Fruit fly (Drosophila melanogaster) whole organism, embryonic: ENCODE results near the gene eIF1.

Experiments used
- CG11456 ChIP-seq: fragments of 200-800 bp; sonication (Bioruptor generic); IDR thresholded peaks from 3 replicates; pipeline ENCODE4 v1.3.6; 2022; ENCODE audit warnings: missing biosample characterization, missing genetic modification characterization
- CG12236 ChIP-seq: fragments of 200-800 bp; sonication (Bioruptor generic); optimal IDR thresholded peaks from 2 replicates; lab custom pipeline; 2016; ENCODE audit warnings: missing biosample characterization, missing genetic modification characterization
- CG13894 ChIP-seq: fragments of 200-800 bp; sonication (Bioruptor generic); optimal IDR thresholded peaks from 3 replicates; lab custom pipeline; 2018; ENCODE audit warnings: missing biosample characterization, mild to moderate bottlenecking, missing genetic modification characterization, moderate library complexity
- CG14710 ChIP-seq: fragments of 200-800 bp; sonication (Bioruptor generic); optimal IDR thresholded peaks from 3 replicates; lab custom pipeline; 2019; ENCODE audit warnings: missing biosample characterization, mild to moderate bottlenecking, missing genetic modification characterization, moderate library complexity
- CG17361 ChIP-seq: fragments of 200-800 bp; sonication (Bioruptor generic); IDR thresholded peaks from 3 replicates; pipeline ENCODE4 v1.3.6; 2022; ENCODE audit warnings: missing biosample characterization, missing genetic modification characterization
- CG17802 ChIP-seq: fragments of 200-800 bp; sonication (Bioruptor generic); optimal IDR thresholded peaks from 2 replicates; lab custom pipeline; 2018; ENCODE audit warnings: missing biosample characterization, mild to moderate bottlenecking, missing genetic modification characterization, moderate library complexity
- CG2678 ChIP-seq: fragments of 200-800 bp; sonication (Bioruptor generic); optimal IDR thresholded peaks from 3 replicates; lab custom pipeline; 2019; ENCODE audit warnings: missing biosample characterization, mild to moderate bottlenecking, missing genetic modification characterization, moderate library complexity
- CG30403 ChIP-seq: fragments of 200-800 bp; sonication (Bioruptor generic); optimal IDR thresholded peaks from 3 replicates; lab custom pipeline; 2016; ENCODE audit warnings: missing biosample characterization, missing genetic modification characterization
- CG31365 ChIP-seq: fragments of 200-800 bp; sonication (Bioruptor generic); optimal IDR thresholded peaks from 2 replicates; lab custom pipeline; 2018; ENCODE audit warnings: missing biosample characterization, mild to moderate bottlenecking, missing genetic modification characterization
- CG3163 ChIP-seq: fragments of 200-800 bp; sonication (Bioruptor generic); optimal IDR thresholded peaks from 3 replicates; lab custom pipeline; 2016; ENCODE audit warnings: missing biosample characterization, missing genetic modification characterization
- CG34224 ChIP-seq: fragments of 200-800 bp; sonication (Bioruptor generic); IDR thresholded peaks from 3 replicates; pipeline ENCODE4 v1.3.6; 2022; ENCODE audit warnings: missing biosample characterization, missing genetic modification characterization; ENCODE audit not compliant: partially characterized antibody
- CG3847 ChIP-seq: fragments of 200-800 bp; sonication (Bioruptor generic); IDR thresholded peaks from 2 replicates; pipeline ENCODE4 v1.3.6; 2022; ENCODE audit warnings: missing biosample characterization, missing genetic modification characterization
- CG3995 ChIP-seq: fragments of 200-800 bp; sonication (Bioruptor generic); optimal IDR thresholded peaks from 3 replicates; lab custom pipeline; 2016; ENCODE audit warnings: missing biosample characterization, missing genetic modification characterization
- CG4360 ChIP-seq: fragments of 200-800 bp; sonication (Bioruptor generic); IDR thresholded peaks from 2 replicates; pipeline ENCODE4 v1.3.6; 2022; ENCODE audit warnings: missing biosample characterization, missing genetic modification characterization
- CG7271 ChIP-seq: fragments of 200-800 bp; sonication (Bioruptor generic); optimal IDR thresholded peaks from 2 replicates; lab custom pipeline; 2018; ENCODE audit warnings: missing biosample characterization, mild to moderate bottlenecking, missing genetic modification characterization, moderate library complexity
- CG9437 ChIP-seq: fragments of 200-800 bp; sonication (Bioruptor generic); optimal IDR thresholded peaks from 2 replicates; lab custom pipeline; 2018; ENCODE audit warnings: missing biosample characterization, mild to moderate bottlenecking, missing genetic modification characterization
- CoRest ChIP-seq: fragments of 200-800 bp; sonication (Bioruptor generic); optimal IDR thresholded peaks from 3 replicates; lab custom pipeline; 2018; ENCODE audit warnings: missing biosample characterization, mild to moderate bottlenecking, missing genetic modification characterization, moderate library complexity
- Gsc ChIP-seq: fragments of 200-800 bp; sonication (Bioruptor generic); IDR thresholded peaks from 2 replicates; pipeline ENCODE4 v1.3.6; 2022; ENCODE audit warnings: missing biosample characterization, missing genetic modification characterization
- HLH54F ChIP-seq: fragments of 200-800 bp; sonication (Bioruptor generic); optimal IDR thresholded peaks from 3 replicates; lab custom pipeline; 2016; ENCODE audit warnings: missing biosample characterization, missing genetic modification characterization
- Lim3 ChIP-seq: fragments of 200-800 bp; sonication (Bioruptor generic); IDR thresholded peaks from 2 replicates; pipeline ENCODE4 v1.3.6; 2022; ENCODE audit warnings: missing biosample characterization, missing genetic modification characterization
- MTF-1 ChIP-seq: fragments of 200-800 bp; sonication (Bioruptor generic); optimal IDR thresholded peaks from 2 replicates; lab custom pipeline; 2018; ENCODE audit warnings: missing biosample characterization, mild to moderate bottlenecking, missing genetic modification characterization, borderline replicate concordance
- Max ChIP-seq: fragments of 200-800 bp; sonication (Bioruptor generic); optimal IDR thresholded peaks from 2 replicates; lab custom pipeline; 2016; ENCODE audit warnings: missing biosample characterization, mild to moderate bottlenecking, missing genetic modification characterization
- NFAT ChIP-seq: fragments of 200-800 bp; sonication (Bioruptor generic); IDR thresholded peaks from 2 replicates; pipeline ENCODE4 v1.3.6; 2022; ENCODE audit warnings: missing biosample characterization, missing genetic modification characterization
- Nf-YC ChIP-seq: fragments of 200-800 bp; optimal IDR thresholded peaks from 3 replicates; lab custom pipeline; 2019; ENCODE audit warnings: missing biosample characterization, mild to moderate bottlenecking, missing genetic modification characterization, moderate library complexity
- Ravus ChIP-seq: fragments of 200-800 bp; sonication (Bioruptor generic); IDR thresholded peaks from 2 replicates; pipeline ENCODE4 v1.3.6; 2022; ENCODE audit warnings: missing biosample characterization, missing genetic modification characterization
- bsh ChIP-seq, 2 experiments: fragments of 200-800 bp; sonication (Bioruptor generic); optimal IDR thresholded peaks; 2 replicates each; lab custom pipeline; 2017 to 2018; ENCODE audit warnings: mild to moderate bottlenecking in 2 of 2, missing biosample characterization in 2 of 2, missing genetic modification characterization in 2 of 2, moderate library complexity in 1 of 2
- caup ChIP-seq: fragments of 200-800 bp; sonication (Bioruptor generic); optimal IDR thresholded peaks from 3 replicates; lab custom pipeline; 2017; ENCODE audit warnings: missing biosample characterization, mild to moderate bottlenecking, missing genetic modification characterization, moderate library complexity; ENCODE audit not compliant: severe bottlenecking
- chinmo ChIP-seq: fragments of 200-800 bp; sonication (Bioruptor generic); IDR thresholded peaks from 4 replicates; pipeline ENCODE4 v1.3.6; 2022; ENCODE audit warnings: missing biosample characterization, missing genetic modification characterization; ENCODE audit not compliant: partially characterized antibody
- ci ChIP-seq: fragments of 200-800 bp; sonication (Bioruptor generic); IDR thresholded peaks from 3 replicates; pipeline ENCODE4 v1.3.6; 2022; ENCODE audit warnings: missing biosample characterization, missing genetic modification characterization
- disco-r ChIP-seq: fragments of 200-800 bp; sonication (Bioruptor generic); optimal IDR thresholded peaks from 2 replicates; lab custom pipeline; 2016; ENCODE audit warnings: missing biosample characterization, missing genetic modification characterization
- ewg ChIP-seq: fragments of 200-800 bp; sonication (Bioruptor generic); optimal IDR thresholded peaks from 3 replicates; lab custom pipeline; 2017; ENCODE audit warnings: mild to moderate bottlenecking, missing biosample characterization, missing genetic modification reagents, missing genetic modification characterization
- gcm2 ChIP-seq: fragments of 200-800 bp; sonication (Bioruptor generic); optimal IDR thresholded peaks from 2 replicates; lab custom pipeline; 2016; ENCODE audit warnings: missing biosample characterization, missing genetic modification characterization
- gem ChIP-seq: fragments of 200-800 bp; sonication (Bioruptor generic); optimal IDR thresholded peaks from 2 replicates; lab custom pipeline; 2019; ENCODE audit warnings: missing biosample characterization, mild to moderate bottlenecking, missing genetic modification characterization, moderate library complexity
- hth ChIP-seq: fragments of >200 bp; optimal IDR thresholded peaks from 2 replicates; lab custom pipeline; 2017; ENCODE audit warnings: inconsistent platforms
- klu ChIP-seq: fragments of 200-800 bp; sonication (Bioruptor generic); IDR thresholded peaks from 2 replicates; pipeline ENCODE4 v1.3.6; 2022; ENCODE audit warnings: missing biosample characterization, missing genetic modification characterization
- maf-S ChIP-seq: fragments of 200-800 bp; sonication (Bioruptor generic); optimal IDR thresholded peaks from 2 replicates; lab custom pipeline; 2016; ENCODE audit warnings: missing biosample characterization, missing genetic modification characterization
- oc ChIP-seq: fragments of 200-800 bp; sonication (Bioruptor generic); optimal IDR thresholded peaks from 2 replicates; lab custom pipeline; 2018; ENCODE audit warnings: missing biosample characterization, mild to moderate bottlenecking, missing genetic modification characterization, moderate library complexity
- onecut ChIP-seq: fragments of 200-800 bp; sonication (Bioruptor generic); IDR thresholded peaks from 2 replicates; pipeline ENCODE4 v1.3.6; 2022; ENCODE audit warnings: missing biosample characterization, missing genetic modification characterization
- p53 ChIP-seq: fragments of 200-800 bp; sonication (Bioruptor generic); optimal IDR thresholded peaks from 2 replicates; lab custom pipeline; 2016; ENCODE audit warnings: missing biosample characterization, missing genetic modification characterization
- phol ChIP-seq: fragments of 200-800 bp; sonication (Bioruptor generic); optimal IDR thresholded peaks from 3 replicates; lab custom pipeline; 2018; ENCODE audit warnings: missing biosample characterization, mild to moderate bottlenecking, missing genetic modification characterization, moderate library complexity
- pita ChIP-seq: fragments of 200-800 bp; sonication (Bioruptor generic); optimal IDR thresholded peaks from 2 replicates; lab custom pipeline; 2017; ENCODE audit warnings: missing biosample characterization, mild to moderate bottlenecking, missing genetic modification characterization
- pros ChIP-seq: fragments of 200-800 bp; sonication (Bioruptor generic); optimal IDR thresholded peaks from 3 replicates; lab custom pipeline; 2019; ENCODE audit warnings: missing biosample characterization, mild to moderate bottlenecking, missing genetic modification characterization, moderate library complexity
- rib ChIP-seq: fragments of 200-800 bp; sonication (Bioruptor generic); IDR thresholded peaks from 2 replicates; pipeline ENCODE4 v1.3.6; 2022; ENCODE audit warnings: missing biosample characterization, missing genetic modification characterization
- schlank ChIP-seq: fragments of 200-800 bp; sonication (Bioruptor generic); optimal IDR thresholded peaks from 2 replicates; lab custom pipeline; 2018; ENCODE audit warnings: missing biosample characterization, mild to moderate bottlenecking, missing genetic modification characterization
- sd ChIP-seq: fragments of 200-800 bp; sonication (Bioruptor generic); optimal IDR thresholded peaks from 3 replicates; lab custom pipeline; 2018; ENCODE audit warnings: missing biosample characterization, mild to moderate bottlenecking, missing genetic modification characterization, moderate library complexity
- slp2 ChIP-seq: fragments of 200-800 bp; sonication (Bioruptor generic); optimal IDR thresholded peaks from 2 replicates; lab custom pipeline; 2016; ENCODE audit warnings: missing biosample characterization, missing genetic modification characterization
- sr ChIP-seq: fragments of 200-800 bp; sonication (Bioruptor generic); IDR thresholded peaks from 3 replicates; pipeline ENCODE4 v1.3.6; 2022; ENCODE audit warnings: missing biosample characterization, missing genetic modification characterization
- unpg ChIP-seq: fragments of 200-800 bp; sonication (Bioruptor generic); optimal IDR thresholded peaks from 3 replicates; lab custom pipeline; 2018; ENCODE audit warnings: missing biosample characterization, mild to moderate bottlenecking, missing genetic modification characterization, moderate library complexity
- zfh2 ChIP-seq: fragments of 200-800 bp; sonication (Bioruptor generic); optimal IDR thresholded peaks from 2 replicates; lab custom pipeline; 2016; ENCODE audit warnings: missing biosample characterization, missing genetic modification characterization

eIF1 gene

dm6 chr3L:3239033-3239752 lies 16.1 kb downstream of the eIF1 start, which contains the start of gene CG17746 (continued):
- TF ChIP-seq CG12236 (GFP tag; lab: Kevin White, UChicago) (no peak), Lim3 (GFP tag; lab: Robert Waterston, UW) (no peak), MTF-1 (GFP tag; lab: Kevin White, UChicago) (no peak), CG4360 (GFP tag; lab: Robert Waterston, UW) (no peak), caup (peak; percentile 18), rib (GFP tag; lab: Robert Waterston, UW) (no peak), sr (GFP tag; lab: Robert Waterston, UW) (no peak), hth (no peak), chinmo (GFP tag; lab: Robert Waterston, UW) (0 out of 4 replicates have a peak, but pooled peaks have one; percentile 54), disco-r (GFP tag; lab: Kevin White, UChicago) (no peak), Ravus (GFP tag; lab: Robert Waterston, UW) (no peak), pita (GFP tag; lab: Kevin White, UChicago) (peak; percentile 66), pros (GFP tag; lab: Kevin White, UChicago) (no peak), gcm2 (GFP tag; lab: Kevin White, UChicago) (no peak), CG3995 (peak; percentile 1), slp2 (GFP tag; lab: Kevin White, UChicago) (no peak), CoRest (tag; lab: Kevin White, UChicago) (peak; percentile 60), HLH54F (GFP tag; lab: Kevin White, UChicago) (peak; percentile 32), p53 (peak; percentile 59), ewg (no peak), bsh (GFP tag; optimal IDR thresholded peaks at IDR 0.05; lab: Kevin White, UChicago) (no peak), zfh2 (GFP tag; lab: Kevin White, UChicago) (peak; percentile 54), phol (tag; lab: Kevin White, UChicago) (peak; percentile 55), CG31365 (peak; percentile 35), CG14710 (peak; percentile 72), gem (tag; lab: Kevin White, UChicago) (no peak), Gsc (GFP tag; lab: Robert Waterston, UW) (no peak), CG34224 (GFP tag; lab: Robert Waterston, UW) (peak; percentile 59; the same call in 2 of the 3 replicates), CG30403 (GFP tag; lab: Kevin White, UChicago) (peak; percentile 60), onecut (0 out of 2 replicates have a peak, but pooled peaks have one; percentile 6), CG3847 (GFP tag; lab: Robert Waterston, UW) (peak; percentile 91), sd (tag; lab: Kevin White, UChicago) (no peak), oc (no peak), CG17802 (tag; lab: Kevin White, UChicago) (peak; percentile 50), CG17361 (GFP tag; lab: Robert Waterston, UW) (no peak; the same call in 2 of the 3 replicates), schlank (no peak), CG11456 (GFP tag; lab: Robert Waterston, UW) (no peak), CG9437 (no peak), CG7271 (tag; lab: Kevin White, UChicago) (no peak), Nf-YC (tag; lab: Kevin White, UChicago) (peak; percentile 40), klu (GFP tag; lab: Robert Waterston, UW) (no peak), maf-S (peak; percentile 59), CG2678 (no peak), ci (peak; percentile 30; the same call in 2 of the 3 replicates), unpg (GFP tag; lab: Kevin White, UChicago) (no peak), CG3163 (no peak), CG13894 (tag; lab: Kevin White, UChicago) (no peak), NFAT (GFP tag; lab: Robert Waterston, UW) (peak; percentile 55; the same call in 1 of the 2 replicates), Max (GFP tag; lab: Kevin White, UChicago) (peak; percentile 41)
